Worm (Caenorhabditis elegans) whole organism, L4 larva: ENCODE data around the gene zak-1.

Source experiments
- D1046.2 ChIP-seq: fragments of 200-800 bp; sonication (Bioruptor generic); IDR thresholded peaks from 2 replicates; pipeline ENCODE4 v1.3.6; 2022; ENCODE audit warnings: missing genetic modification characterization, missing compliant biosample characterization
- F10B5.3 ChIP-seq: sonication (generic microtip); optimal IDR thresholded peaks from 2 replicates; lab custom pipeline; 2016; ENCODE audit warnings: mild to moderate bottlenecking, missing genetic modification characterization, missing compliant biosample characterization
- F26F4.8 ChIP-seq: fragments of 200-800 bp; sonication (Bioruptor generic); conservative IDR thresholded peaks from 2 replicates; pipeline ENCODE4 v1.3.6; 2022; ENCODE audit warnings: missing genetic modification characterization, missing compliant biosample characterization
- F37D6.2 ChIP-seq: sonication (generic microtip); optimal IDR thresholded peaks from 2 replicates; lab custom pipeline; 2016; ENCODE audit warnings: mild to moderate bottlenecking, missing genetic modification characterization, missing compliant biosample characterization
- F49E8.2 ChIP-seq: sonication (generic microtip); optimal IDR thresholded peaks from 2 replicates; lab custom pipeline; 2016; ENCODE audit warnings: missing compliant biosample characterization, mild to moderate bottlenecking, missing genetic modification characterization, borderline replicate concordance
- Y48G9A.11 ChIP-seq: fragments of 200-800 bp; sonication (Bioruptor generic); IDR thresholded peaks from 2 replicates; pipeline ENCODE4 v1.3.6; 2022; ENCODE audit warnings: missing genetic modification reagents, missing genetic modification characterization, missing compliant biosample characterization
- Y5F2A.4 ChIP-seq: fragments of 200-800 bp; sonication (Bioruptor generic); optimal IDR thresholded peaks from 2 replicates; lab custom pipeline; 2018; ENCODE audit warnings: mild to moderate bottlenecking, missing genetic modification characterization, missing compliant biosample characterization
- ZK546.5 ChIP-seq, 2 experiments: sonication (generic microtip); optimal IDR thresholded peaks; 2 replicates each; lab custom pipeline; 2017; ENCODE audit warnings: missing biosample characterization in 2 of 2, missing genetic modification characterization in 2 of 2
- aha-1 ChIP-seq: fragments of 150-350 bp; peaks from one replicate; lab custom pipeline; 2014; ENCODE audit warnings: missing biosample characterization, missing genetic modification characterization
- aly-2 ChIP-seq: sonication (generic microtip); optimal IDR thresholded peaks from 2 replicates; lab custom pipeline; 2018; ENCODE audit warnings: missing biosample characterization, missing genetic modification characterization
- ama-1 ChIP-seq: fragments of 150-350 bp; optimal IDR thresholded peaks from 2 replicates; lab custom pipeline; 2014; ENCODE audit warnings: inconsistent platforms, mixed read lengths
- attf-4 ChIP-seq: sonication (generic microtip); optimal IDR thresholded peaks from 3 replicates; lab custom pipeline; 2017; ENCODE audit warnings: missing biosample characterization, missing genetic modification characterization
- ceh-20 ChIP-seq: fragments of 200-800 bp; sonication (Bioruptor generic); IDR thresholded peaks from 2 replicates; pipeline ENCODE4 v1.3.6; 2022; ENCODE audit warnings: missing genetic modification reagents, missing genetic modification characterization, missing compliant biosample characterization
- ceh-32 ChIP-seq: sonication (generic microtip); optimal IDR thresholded peaks from 2 replicates; lab custom pipeline; 2016; ENCODE audit warnings: mild to moderate bottlenecking, missing genetic modification characterization, missing compliant biosample characterization; ENCODE audit not compliant: poor library complexity
- ceh-44 ChIP-seq: fragments of 200-800 bp; sonication (Bioruptor generic); IDR thresholded peaks from 2 replicates; pipeline ENCODE4 v1.3.6; 2022; ENCODE audit warnings: missing genetic modification reagents, missing genetic modification characterization, missing compliant biosample characterization
- ceh-62 ChIP-seq: sonication (generic microtip); optimal IDR thresholded peaks from 2 replicates; lab custom pipeline; 2017; ENCODE audit warnings: missing biosample characterization, missing genetic modification characterization
- cey-2 ChIP-seq: sonication (generic microtip); optimal IDR thresholded peaks from 3 replicates; lab custom pipeline; 2017; ENCODE audit warnings: missing genetic modification characterization, mild to moderate bottlenecking, missing compliant biosample characterization, antibody characterized with exemption, borderline replicate concordance; ENCODE audit not compliant: insufficient read depth
- ctbp-1 ChIP-seq: fragments of 200-800 bp; sonication (Bioruptor generic); IDR thresholded peaks from 2 replicates; pipeline ENCODE4 v1.3.6; 2022; ENCODE audit warnings: missing genetic modification reagents, missing genetic modification characterization, missing compliant biosample characterization
- daf-19 ChIP-seq: fragments of 200-800 bp; sonication (Bioruptor generic); conservative IDR thresholded peaks from 2 replicates; pipeline ENCODE4 v1.3.6; 2022; ENCODE audit warnings: missing genetic modification characterization, missing compliant biosample characterization
- daf-8 ChIP-seq: fragments of 200-800 bp; sonication (Bioruptor generic); IDR thresholded peaks from 2 replicates; pipeline ENCODE4 v1.3.6; 2022; ENCODE audit warnings: missing genetic modification characterization, missing compliant biosample characterization
- dmd-8 ChIP-seq: fragments of 200-800 bp; sonication (Bioruptor generic); IDR thresholded peaks from 2 replicates; pipeline ENCODE4 v1.3.6; 2022; ENCODE audit warnings: missing genetic modification characterization, missing compliant biosample characterization
- dpl-1 ChIP-seq: fragments of 150-350 bp; optimal IDR thresholded peaks from 2 replicates; lab custom pipeline; 2014; ENCODE audit warnings: missing biosample characterization, missing genetic modification reagents, missing genetic modification characterization
- duxl-1 ChIP-seq: sonication (generic microtip); optimal IDR thresholded peaks from 2 replicates; lab custom pipeline; 2016; ENCODE audit warnings: mild to moderate bottlenecking, missing genetic modification characterization, moderate library complexity, missing compliant biosample characterization; ENCODE audit not compliant: poor library complexity
- egl-27 ChIP-seq: sonication (generic microtip); optimal IDR thresholded peaks from 3 replicates; lab custom pipeline; 2017; ENCODE audit warnings: missing biosample characterization, missing genetic modification reagents, missing genetic modification characterization
- egl-43 ChIP-seq: fragments of 200-800 bp; sonication (Bioruptor generic); IDR thresholded peaks from 2 replicates; pipeline ENCODE4 v1.3.6; 2022; ENCODE audit warnings: missing genetic modification reagents, missing genetic modification characterization, missing compliant biosample characterization
- hlh-11 ChIP-seq: fragments of 200-800 bp; sonication (Bioruptor generic); optimal IDR thresholded peaks from 2 replicates; lab custom pipeline; 2018; ENCODE audit warnings: mild to moderate bottlenecking, missing genetic modification characterization, missing compliant biosample characterization
- lin-13 ChIP-seq: fragments of 150-350 bp; optimal IDR thresholded peaks from 2 replicates; lab custom pipeline; 2014; ENCODE audit warnings: missing biosample characterization, missing genetic modification reagents, missing genetic modification characterization
- lin-15B ChIP-seq: fragments of 150-350 bp; sonication (generic microtip); optimal IDR thresholded peaks from 3 replicates; lab custom pipeline; 2014; ENCODE audit warnings: missing biosample characterization, missing genetic modification characterization
- lin-38 ChIP-seq: fragments of 200-800 bp; sonication (Bioruptor generic); IDR thresholded peaks from 2 replicates; pipeline ENCODE4 v1.3.6; 2022; ENCODE audit warnings: missing genetic modification reagents, missing genetic modification characterization, missing compliant biosample characterization
- lsy-2 ChIP-seq, 2 experiments: fragments of 150-350 bp in 1 of 2; sonication (generic microtip) in 1 of 2; optimal IDR thresholded peaks; 2 replicates each; lab custom pipeline; 2014 to 2017; ENCODE audit warnings: missing biosample characterization in 2 of 2, missing genetic modification characterization in 2 of 2
- madf-5 ChIP-seq, 2 experiments: fragments of 200-800 bp; sonication (Bioruptor generic); IDR thresholded peaks; 2 replicates each; pipeline ENCODE4 v1.3.6; 2022; ENCODE audit warnings: missing compliant biosample characterization in 2 of 2, missing genetic modification characterization in 2 of 2
- mep-1 ChIP-seq: fragments of 150-350 bp; sonication (generic microtip); optimal IDR thresholded peaks from 3 replicates; lab custom pipeline; 2014; ENCODE audit warnings: missing biosample characterization, missing genetic modification characterization
- mxl-3 ChIP-seq: fragments of 200-800 bp; sonication (Bioruptor generic); optimal IDR thresholded peaks from 2 replicates; lab custom pipeline; 2018; ENCODE audit warnings: mild to moderate bottlenecking, missing genetic modification characterization, missing compliant biosample characterization
- nhr-10 ChIP-seq: fragments of 150-350 bp; optimal IDR thresholded peaks from 2 replicates; lab custom pipeline; 2014; ENCODE audit warnings: missing biosample characterization, missing genetic modification characterization
- nhr-102 ChIP-seq: sonication (generic microtip); optimal IDR thresholded peaks from 2 replicates; lab custom pipeline; 2016; ENCODE audit warnings: mild to moderate bottlenecking, missing genetic modification characterization, moderate library complexity, missing compliant biosample characterization
- nhr-11 ChIP-seq: fragments of 150-350 bp; optimal IDR thresholded peaks from 2 replicates; lab custom pipeline; 2014; ENCODE audit warnings: missing biosample characterization, missing genetic modification characterization
- nhr-28 ChIP-seq: fragments of 150-350 bp; optimal IDR thresholded peaks from 2 replicates; lab custom pipeline; 2014; ENCODE audit warnings: missing biosample characterization, missing genetic modification characterization
- nhr-42 ChIP-seq: fragments of 200-800 bp; sonication (Bioruptor generic); IDR thresholded peaks from 2 replicates; pipeline ENCODE4 v1.3.6; 2022; ENCODE audit warnings: missing genetic modification characterization, missing compliant biosample characterization
- nhr-48 ChIP-seq: sonication (generic microtip); optimal IDR thresholded peaks from 2 replicates; lab custom pipeline; 2016; ENCODE audit warnings: mild to moderate bottlenecking, missing genetic modification characterization, missing compliant biosample characterization
- pha-4 ChIP-seq, 2 experiments: fragments of 150-350 bp in 1 of 2; fragments of 200-800 bp in 1 of 2; sonication (Bioruptor generic) in 1 of 2; IDR thresholded peaks in 1 of 2; optimal IDR thresholded peaks in 1 of 2; 2 replicates each; pipeline versions ENCODE4 v1.3.6 to Lab custom; 2014 to 2022; ENCODE audit warnings: missing genetic modification characterization in 2 of 2, missing genetic modification reagents in 2 of 2, missing biosample characterization in 1 of 2, missing compliant biosample characterization in 1 of 2
- pqm-1 ChIP-seq: sonication (generic microtip); optimal IDR thresholded peaks from 2 replicates; lab custom pipeline; 2017; ENCODE audit warnings: missing biosample characterization, missing genetic modification characterization
- set-16 ChIP-seq: fragments of 200-800 bp; sonication (Bioruptor generic); IDR thresholded peaks from 2 replicates; pipeline ENCODE4 v1.3.6; 2022; ENCODE audit warnings: missing genetic modification reagents, missing genetic modification characterization, missing compliant biosample characterization
- skn-1 ChIP-seq: fragments of 150-350 bp; optimal IDR thresholded peaks from 2 replicates; lab custom pipeline; 2014; ENCODE audit warnings: missing biosample characterization, missing genetic modification characterization
- snpc-1.2 ChIP-seq: fragments of 200-800 bp; sonication (Bioruptor generic); IDR thresholded peaks from 2 replicates; pipeline ENCODE4 v1.3.6; 2022; ENCODE audit warnings: missing genetic modification reagents, missing genetic modification characterization, missing compliant biosample characterization
- spr-3 ChIP-seq: fragments of 200-800 bp; sonication (Bioruptor generic); optimal IDR thresholded peaks from 2 replicates; lab custom pipeline; 2018; ENCODE audit warnings: mild to moderate bottlenecking, missing genetic modification characterization, missing compliant biosample characterization
- tag-97 ChIP-seq: fragments of 200-800 bp; sonication (Bioruptor generic); IDR thresholded peaks from 2 replicates; pipeline ENCODE4 v1.3.6; 2022; ENCODE audit warnings: missing genetic modification characterization, missing compliant biosample characterization
- unc-39 ChIP-seq: sonication (generic microtip); optimal IDR thresholded peaks from 2 replicates; lab custom pipeline; 2017; ENCODE audit warnings: missing biosample characterization, missing genetic modification characterization
- vab-7 ChIP-seq: fragments of 200-800 bp; sonication (Bioruptor generic); IDR thresholded peaks from 2 replicates; pipeline ENCODE4 v1.3.6; 2022; ENCODE audit warnings: missing genetic modification reagents, missing genetic modification characterization, missing compliant biosample characterization
- zfp-2 ChIP-seq: sonication (generic microtip); optimal IDR thresholded peaks from 2 replicates; lab custom pipeline; 2016; ENCODE audit warnings: mild to moderate bottlenecking, missing genetic modification characterization, missing compliant biosample characterization
- zip-11 ChIP-seq: fragments of 200-800 bp; sonication (Bioruptor generic); IDR thresholded peaks from 2 replicates; pipeline ENCODE4 v1.3.6; 2022; ENCODE audit warnings: missing genetic modification characterization, missing compliant biosample characterization
- ztf-11 ChIP-seq: fragments of 150-350 bp; optimal IDR thresholded peaks from 2 replicates; lab custom pipeline; 2014; ENCODE audit warnings: missing biosample characterization, missing genetic modification characterization

Gene zak-1

ce11 chrIII:6887574-6887973 is 31.0 kb upstream of the zak-1 start (continued):
- TF ChIP-seq ceh-20 (GFP tag; lab: Robert Waterston, UW) (no peak; the same call in none of the 2 replicates), F26F4.8 (peak; percentile 88), egl-27 (no peak), pqm-1 (tag; lab: Kevin White, UChicago) (no peak), lin-13 (peak; percentile 73), egl-43 (no peak; the same call in 1 of the 2 replicates), zfp-2 (tag; lab: Kevin White, UChicago) (peak; percentile 1), skn-1 (tag; lab: Kevin White, UChicago) (no peak), unc-39 (tag; lab: Kevin White, UChicago) (no peak), lin-15B (tag; lab: Kevin White, UChicago) (no peak), aha-1 (tag; lab: Kevin White, UChicago) (peak; percentile 85), snpc-1.2 (GFP tag; lab: Robert Waterston, UW) (peak; percentile 79), nhr-28 (peak; percentile 16), nhr-48 (tag; lab: Kevin White, UChicago) (peak; percentile 5), ZK546.5 (tag; optimal IDR thresholded peaks at IDR 0.05; lab: Kevin White, UChicago) (no peak), F37D6.2 (tag; lab: Kevin White, UChicago) (no peak), hlh-11 (no peak), ztf-11 (tag; lab: Kevin White, UChicago) (no peak), ceh-32 (tag; lab: Kevin White, UChicago) (no peak), zip-11 (GFP tag; lab: Robert Waterston, UW) (0 out of 2 replicates have a peak, but pooled peaks have one; percentile 42), cey-2 (tag; lab: Kevin White, UChicago) (no peak), ceh-62 (tag; lab: Kevin White, UChicago) (no peak), lsy-2 (tag; optimal IDR thresholded peaks at IDR 0.05; lab: Kevin White, UChicago) (peak in 1 of 2 experiments; percentile 75), vab-7 (peak; percentile 94), nhr-102 (tag; lab: Kevin White, UChicago) (no peak), F49E8.2 (tag; lab: Kevin White, UChicago) (peak; percentile 66), madf-5 (GFP tag; IDR thresholded peaks at IDR 0.05; lab: Robert Waterston, UW) (0 out of 4 replicates have a peak, but pooled peaks have one; percentile 43 to 69), Y5F2A.4 (GFP tag; lab: Kevin White, UChicago) (peak; percentile 48), daf-19 (GFP tag; lab: Robert Waterston, UW) (peak; percentile 80), mxl-3 (GFP tag; lab: Kevin White, UChicago) (no peak), nhr-11 (tag; lab: Kevin White, UChicago) (peak; percentile 1), ceh-44 (GFP tag; lab: Robert Waterston, UW) (peak; percentile 91), D1046.2 (GFP tag; lab: Robert Waterston, UW) (0 out of 2 replicates have a peak, but pooled peaks have one; percentile 69), dmd-8 (GFP tag; lab: Robert Waterston, UW) (peak; percentile 95), F10B5.3 (tag; lab: Kevin White, UChicago) (peak; percentile 48), daf-8 (GFP tag; lab: Robert Waterston, UW) (no peak), mep-1 (tag; lab: Kevin White, UChicago) (peak; percentile 74), nhr-10 (tag; lab: Kevin White, UChicago) (no peak), set-16 (GFP tag; lab: Robert Waterston, UW) (no peak), duxl-1 (tag; lab: Kevin White, UChicago) (no peak), ama-1 (peak; percentile 14), lin-38 (GFP tag; lab: Robert Waterston, UW) (peak; percentile 87), pha-4 (GFP tag; IDR thresholded peaks at IDR 0.05; lab: Robert Waterston, UW) (peak; percentile 89; the same call in 1 of the 2 replicates), pha-4 (tag; optimal IDR thresholded peaks at IDR 0.05; lab: Kevin White, UChicago) (no peak), ctbp-1 (GFP tag; lab: Robert Waterston, UW) (peak; percentile 85), aly-2 (tag; lab: Kevin White, UChicago) (no peak), dpl-1 (GFP tag; lab: Kevin White, UChicago) (peak; percentile 50), attf-4 (tag; lab: Kevin White, UChicago) (no peak), Y48G9A.11 (GFP tag; lab: Robert Waterston, UW) (peak; percentile 80), nhr-42 (GFP tag; lab: Robert Waterston, UW) (peak; percentile 52), tag-97 (no peak), spr-3 (no peak)
